Worm (Caenorhabditis elegans) whole organism, L4 larva: ENCODE measurements around the gene F46F3.3.
A peak's percentile ranks its signal among the peaks of the same experiment; 100 is the strongest.

Experiments
- D1046.2 ChIP-seq: fragments of 200-800 bp; sonication (Bioruptor generic); IDR thresholded peaks from 2 replicates; pipeline ENCODE4 v1.3.6; 2022; ENCODE audit warnings: missing genetic modification characterization, missing compliant biosample characterization
- F10B5.3 ChIP-seq: sonication (generic microtip); optimal IDR thresholded peaks from 2 replicates; lab custom pipeline; 2016; ENCODE audit warnings: mild to moderate bottlenecking, missing genetic modification characterization, missing compliant biosample characterization
- F44E2.7 ChIP-seq: fragments of 200-800 bp; sonication (Bioruptor generic); IDR thresholded peaks from 2 replicates; pipeline ENCODE4 v2.1.2; 2022; ENCODE audit warnings: missing genetic modification characterization, missing compliant biosample characterization
- R02D3.7 ChIP-seq: fragments of 150-350 bp; sonication (generic microtip); optimal IDR thresholded peaks from 3 replicates; lab custom pipeline; 2014; ENCODE audit warnings: missing biosample characterization, missing genetic modification characterization
- T26A8.4 ChIP-seq: fragments of 200-800 bp; sonication (Bioruptor generic); IDR thresholded peaks from 2 replicates; pipeline ENCODE4 v1.3.6; 2022; ENCODE audit warnings: missing genetic modification characterization, missing compliant biosample characterization
- Y75B8A.6 ChIP-seq: fragments of 200-800 bp; sonication (Bioruptor generic); IDR thresholded peaks from 2 replicates; pipeline ENCODE4 v1.3.6; 2022; ENCODE audit warnings: missing genetic modification reagents, missing genetic modification characterization, missing compliant biosample characterization
- aly-2 ChIP-seq: sonication (generic microtip); optimal IDR thresholded peaks from 2 replicates; lab custom pipeline; 2018; ENCODE audit warnings: missing biosample characterization, missing genetic modification characterization
- ama-1 ChIP-seq: fragments of 150-350 bp; optimal IDR thresholded peaks from 2 replicates; lab custom pipeline; 2014; ENCODE audit warnings: inconsistent platforms, mixed read lengths
- ceh-28 ChIP-seq: fragments of 150-350 bp; optimal IDR thresholded peaks from 2 replicates; lab custom pipeline; 2014; ENCODE audit warnings: missing biosample characterization, missing genetic modification reagents, missing genetic modification characterization
- ceh-32 ChIP-seq: sonication (generic microtip); optimal IDR thresholded peaks from 2 replicates; lab custom pipeline; 2016; ENCODE audit warnings: mild to moderate bottlenecking, missing genetic modification characterization, missing compliant biosample characterization; ENCODE audit not compliant: poor library complexity
- ceh-44 ChIP-seq: fragments of 200-800 bp; sonication (Bioruptor generic); IDR thresholded peaks from 2 replicates; pipeline ENCODE4 v1.3.6; 2022; ENCODE audit warnings: missing genetic modification reagents, missing genetic modification characterization, missing compliant biosample characterization
- ceh-82 ChIP-seq: sonication (generic microtip); optimal IDR thresholded peaks from 2 replicates; lab custom pipeline; 2017; ENCODE audit warnings: missing biosample characterization, missing genetic modification characterization
- ctbp-1 ChIP-seq: fragments of 200-800 bp; sonication (Bioruptor generic); IDR thresholded peaks from 2 replicates; pipeline ENCODE4 v1.3.6; 2022; ENCODE audit warnings: missing genetic modification reagents, missing genetic modification characterization, missing compliant biosample characterization
- daf-16 ChIP-seq, 3 experiments: sonication (generic microtip); optimal IDR thresholded peaks; 2 replicates each; lab custom pipeline; 2016 to 2017; ENCODE audit warnings: missing genetic modification characterization in 3 of 3, missing genetic modification reagents in 3 of 3, mild to moderate bottlenecking in 2 of 3, missing compliant biosample characterization in 2 of 3, missing biosample characterization in 1 of 3, moderate library complexity in 1 of 3
- daf-8 ChIP-seq: fragments of 200-800 bp; sonication (Bioruptor generic); IDR thresholded peaks from 2 replicates; pipeline ENCODE4 v1.3.6; 2022; ENCODE audit warnings: missing genetic modification characterization, missing compliant biosample characterization
- fos-1 ChIP-seq: fragments of 150-350 bp; optimal IDR thresholded peaks from 2 replicates; lab custom pipeline; 2014; ENCODE audit warnings: missing biosample characterization, missing genetic modification characterization
- hif-1 ChIP-seq, 2 experiments: sonication (generic microtip); optimal IDR thresholded peaks; 2 replicates each; lab custom pipeline; 2016 to 2017; ENCODE audit warnings: missing compliant biosample characterization in 2 of 2, missing genetic modification characterization in 2 of 2, missing genetic modification reagents in 2 of 2, missing genotype in 2 of 2, mild to moderate bottlenecking in 1 of 2
- hlh-30 ChIP-seq: sonication (generic microtip); optimal IDR thresholded peaks from 2 replicates; lab custom pipeline; 2017; ENCODE audit warnings: antibody characterized with exemption, mild to moderate bottlenecking, missing genetic modification characterization, missing compliant biosample characterization; ENCODE audit not compliant: insufficient read depth
- hmg-1.1 ChIP-seq: fragments of 200-800 bp; sonication (Bioruptor generic); IDR thresholded peaks from 2 replicates; pipeline ENCODE4 v1.3.6; 2022; ENCODE audit warnings: missing genetic modification reagents, missing genetic modification characterization, missing compliant biosample characterization
- lin-15B ChIP-seq: fragments of 150-350 bp; sonication (generic microtip); optimal IDR thresholded peaks from 3 replicates; lab custom pipeline; 2014; ENCODE audit warnings: missing biosample characterization, missing genetic modification characterization
- lsy-2 ChIP-seq, 2 experiments: fragments of 150-350 bp in 1 of 2; sonication (generic microtip) in 1 of 2; optimal IDR thresholded peaks; 2 replicates each; lab custom pipeline; 2014 to 2017; ENCODE audit warnings: missing biosample characterization in 2 of 2, missing genetic modification characterization in 2 of 2
- mep-1 ChIP-seq: fragments of 150-350 bp; sonication (generic microtip); optimal IDR thresholded peaks from 3 replicates; lab custom pipeline; 2014; ENCODE audit warnings: missing biosample characterization, missing genetic modification characterization
- nhr-102 ChIP-seq: sonication (generic microtip); optimal IDR thresholded peaks from 2 replicates; lab custom pipeline; 2016; ENCODE audit warnings: mild to moderate bottlenecking, missing genetic modification characterization, moderate library complexity, missing compliant biosample characterization
- nhr-42 ChIP-seq: fragments of 200-800 bp; sonication (Bioruptor generic); IDR thresholded peaks from 2 replicates; pipeline ENCODE4 v1.3.6; 2022; ENCODE audit warnings: missing genetic modification characterization, missing compliant biosample characterization
- pha-4 ChIP-seq, 2 experiments: fragments of 150-350 bp in 1 of 2; fragments of 200-800 bp in 1 of 2; sonication (Bioruptor generic) in 1 of 2; IDR thresholded peaks in 1 of 2; optimal IDR thresholded peaks in 1 of 2; 2 replicates each; pipeline versions ENCODE4 v1.3.6 to Lab custom; 2014 to 2022; ENCODE audit warnings: missing genetic modification characterization in 2 of 2, missing genetic modification reagents in 2 of 2, missing biosample characterization in 1 of 2, missing compliant biosample characterization in 1 of 2
- rbr-2 ChIP-seq: sonication (generic microtip); optimal IDR thresholded peaks from 2 replicates; lab custom pipeline; 2016; ENCODE audit warnings: missing genotype, missing genetic modification characterization, missing compliant biosample characterization
- sdz-12 ChIP-seq: fragments of 200-800 bp; sonication (Bioruptor generic); optimal IDR thresholded peaks from 2 replicates; lab custom pipeline; 2018; ENCODE audit warnings: mild to moderate bottlenecking, missing genetic modification characterization, missing compliant biosample characterization
- tag-97 ChIP-seq: fragments of 200-800 bp; sonication (Bioruptor generic); IDR thresholded peaks from 2 replicates; pipeline ENCODE4 v1.3.6; 2022; ENCODE audit warnings: missing genetic modification characterization, missing compliant biosample characterization
- tra-1 ChIP-seq: fragments of 200-800 bp; sonication (Bioruptor generic); IDR thresholded peaks from 2 replicates; pipeline ENCODE4 v1.3.6; 2022; ENCODE audit warnings: missing genetic modification reagents, missing genetic modification characterization, missing compliant biosample characterization
- unc-62 ChIP-seq, 3 experiments: fragments of 150-350 bp in 1 of 3; sonication (generic microtip); optimal IDR thresholded peaks in 2 of 3; peaks in 1 of 3; 1 replicate in 1 of 3; 2 replicates in 2 of 3; lab custom pipeline; 2014 to 2017; ENCODE audit warnings: missing biosample characterization in 3 of 3, missing genetic modification characterization in 3 of 3, missing genetic modification reagents in 3 of 3, missing genotype in 1 of 3
- zip-2 ChIP-seq: fragments of 150-350 bp; optimal IDR thresholded peaks from 2 replicates; lab custom pipeline; 2014; ENCODE audit warnings: missing biosample characterization, missing genetic modification characterization
- ztf-11 ChIP-seq: fragments of 150-350 bp; optimal IDR thresholded peaks from 2 replicates; lab custom pipeline; 2014; ENCODE audit warnings: missing biosample characterization, missing genetic modification characterization

Gene F46F3.3

ce11 chrV:11667176-11667575 is at the start of gene F46F3.3:
Gene F46F3.3, plus strand, starts transcription at chrV:11667476.
- TF ChIP-seq tag-97 (GFP tag; lab: Robert Waterston, UW) (no peak), unc-62 (GFP tag; optimal IDR thresholded peaks at IDR 0.05 in 1 of 2; lab: Kevin White, UChicago) (peak in 1 of 2 experiments; percentile 17), unc-62 (tag; optimal IDR thresholded peaks at IDR 0.05; lab: Kevin White, UChicago) (no peak)

- no peak for TF ChIP-seq F44E2.7
- no peak for TF ChIP-seq hlh-30 (tag; lab: Kevin White, UChicago)
- TF ChIP-seq ceh-28 (tag; lab: Kevin White, UChicago): no peak
- no peak for TF ChIP-seq ceh-44 (GFP tag; lab: Robert Waterston, UW)
- TF ChIP-seq D1046.2 (GFP tag; lab: Robert Waterston, UW): no peak
- TF ChIP-seq ceh-32 (tag; lab: Kevin White, UChicago): no peak
- TF ChIP-seq ceh-82 (tag; lab: Kevin White, UChicago): no peak
Observed at ce11 chrV:11618173-11618572, 49.1 kb upstream of the F46F3.3 start, which contains the start of gene glb-15. Gene glb-15, minus strand, starts transcription at chrV:11618273.

- TF ChIP-seq unc-62 (GFP tag; optimal IDR thresholded peaks at IDR 0.05 in 1 of 2; lab: Kevin White, UChicago) (peak in 1 of 2 experiments; percentile 47), unc-62 (tag; optimal IDR thresholded peaks at IDR 0.05; lab: Kevin White, UChicago) (no peak), fos-1 (tag; lab: Kevin White, UChicago) (no peak)
Observed at ce11 chrV:11620081-11620480, 47.2 kb upstream of the F46F3.3 start.

- TF ChIP-seq ama-1 (lab: Kevin White, UChicago): no peak
- no peak for TF ChIP-seq nhr-42 (GFP tag; lab: Robert Waterston, UW)
- TF ChIP-seq hmg-1.1 (GFP tag; lab: Robert Waterston, UW): 0 out of 2 replicates have a peak, but pooled peaks have one; percentile 23
- TF ChIP-seq T26A8.4 (GFP tag; lab: Robert Waterston, UW): no peak
- no peak for TF ChIP-seq zip-2
- no peak for TF ChIP-seq mep-1 (tag; lab: Kevin White, UChicago)
- no peak for TF ChIP-seq aly-2 (tag; lab: Kevin White, UChicago)
- no peak for TF ChIP-seq hif-1 (tag; optimal IDR thresholded peaks at IDR 0.05; lab: Kevin White, UChicago)
- no peak for TF ChIP-seq lin-15B (tag; lab: Kevin White, UChicago)
- TF ChIP-seq rbr-2 (tag; lab: Kevin White, UChicago): no peak
- peak in 1 of 2 experiments; percentile 17 for TF ChIP-seq lsy-2 (tag; optimal IDR thresholded peaks at IDR 0.05; lab: Kevin White, UChicago)
- no peak for TF ChIP-seq F10B5.3 (tag; lab: Kevin White, UChicago)
- TF ChIP-seq ztf-11 (tag; lab: Kevin White, UChicago): no peak
- TF ChIP-seq Y75B8A.6 (GFP tag; lab: Robert Waterston, UW): no peak
- no peak for TF ChIP-seq daf-16 (GFP tag; optimal IDR thresholded peaks at IDR 0.05; lab: Kevin White, UChicago)
- TF ChIP-seq daf-16 (tag; optimal IDR thresholded peaks at IDR 0.05; lab: Kevin White, UChicago): no peak
- TF ChIP-seq daf-8: no peak
- no peak for TF ChIP-seq ctbp-1 (GFP tag; lab: Robert Waterston, UW)
- no peak for TF ChIP-seq nhr-102 (tag; lab: Kevin White, UChicago)
- TF ChIP-seq unc-62 (GFP tag; optimal IDR thresholded peaks at IDR 0.05 in 1 of 2; lab: Kevin White, UChicago): peak in 1 of 2 experiments; percentile 99
- TF ChIP-seq unc-62 (tag; optimal IDR thresholded peaks at IDR 0.05; lab: Kevin White, UChicago): no peak
- peak; percentile 1 for TF ChIP-seq hlh-30 (tag; lab: Kevin White, UChicago)
- no peak for TF ChIP-seq R02D3.7 (tag; lab: Kevin White, UChicago)
Observed at ce11 chrV:11621276-11621675, 46.0 kb upstream of the F46F3.3 start.

- TF ChIP-seq sdz-12 (GFP tag; lab: Kevin White, UChicago) (no peak), unc-62 (GFP tag; optimal IDR thresholded peaks at IDR 0.05 in 1 of 2; lab: Kevin White, UChicago) (peak in 1 of 2 experiments; percentile 31), unc-62 (tag; optimal IDR thresholded peaks at IDR 0.05; lab: Kevin White, UChicago) (no peak), rbr-2 (tag; lab: Kevin White, UChicago) (no peak), tra-1 (GFP tag; lab: Robert Waterston, UW) (no peak), pha-4 (GFP tag; IDR thresholded peaks at IDR 0.05; lab: Robert Waterston, UW) (no peak), pha-4 (tag; optimal IDR thresholded peaks at IDR 0.05; lab: Kevin White, UChicago) (no peak)
Observed at ce11 chrV:11624954-11625353, 42.3 kb upstream of the F46F3.3 start.
